Fruit fly (Drosophila melanogaster): ENCODE measurements around the gene NdufA3.

The NdufA3 gene

dm6 chrX:9159736-9160135 lies at the start of gene NdufA3:
NdufA3 (minus strand) TSS chrX:9160052.
- TF ChIP-seq insv (optimal IDR thresholded peaks at IDR 0.05) (no peak), psq (optimal IDR thresholded peaks at IDR 0.05) (no peak), h (optimal IDR thresholded peaks at IDR 0.05) (no peak), Sin3A (optimal IDR thresholded peaks at IDR 0.05) (no peak), Myc (optimal IDR thresholded peaks at IDR 0.05) (no peak), ttk (optimal IDR thresholded peaks at IDR 0.05) (no peak)

dm6 chrX:9201866-9202681 lies 42.2 kb upstream of the NdufA3 start:
- TF ChIP-seq h (optimal IDR thresholded peaks at IDR 0.05) (no peak), insv (optimal IDR thresholded peaks at IDR 0.05) (no peak), Myc (optimal IDR thresholded peaks at IDR 0.05) (no peak), Sin3A (optimal IDR thresholded peaks at IDR 0.05) (no peak), psq (optimal IDR thresholded peaks at IDR 0.05) (no peak), ttk (optimal IDR thresholded peaks at IDR 0.05) (no peak)

dm6 chrX:9201080-9201479 lies 41.2 kb upstream of the NdufA3 start:
- TF ChIP-seq h (optimal IDR thresholded peaks at IDR 0.05) = no peak

- TF ChIP-seq insv (optimal IDR thresholded peaks at IDR 0.05) (no peak), Myc (optimal IDR thresholded peaks at IDR 0.05) (no peak), psq (optimal IDR thresholded peaks at IDR 0.05) (no peak), Sin3A (optimal IDR thresholded peaks at IDR 0.05) (no peak), h (optimal IDR thresholded peaks at IDR 0.05) (no peak), ttk (optimal IDR thresholded peaks at IDR 0.05) (no peak)
Observed at dm6 chrX:9200234-9200633, 40.4 kb upstream of the NdufA3 start.

- no peak for TF ChIP-seq insv (optimal IDR thresholded peaks at IDR 0.05)
- no peak for TF ChIP-seq h (optimal IDR thresholded peaks at IDR 0.05)
- no peak for TF ChIP-seq Sin3A (optimal IDR thresholded peaks at IDR 0.05)
- TF ChIP-seq Myc (optimal IDR thresholded peaks at IDR 0.05) = no peak
- TF ChIP-seq psq (optimal IDR thresholded peaks at IDR 0.05) = no peak
- TF ChIP-seq ttk (optimal IDR thresholded peaks at IDR 0.05) = no peak
Observed at dm6 chrX:9196362-9196761, 36.5 kb upstream of the NdufA3 start, which contains the start of gene CG12118. CG12118 (minus strand) TSS chrX:9196414.

- no peak for TF ChIP-seq ttk (optimal IDR thresholded peaks at IDR 0.05)
- no peak for TF ChIP-seq Sin3A (optimal IDR thresholded peaks at IDR 0.05)
- no peak for TF ChIP-seq Myc (optimal IDR thresholded peaks at IDR 0.05)
- TF ChIP-seq h (optimal IDR thresholded peaks at IDR 0.05) = no peak
- TF ChIP-seq insv (optimal IDR thresholded peaks at IDR 0.05) = no peak
- no peak for TF ChIP-seq psq (optimal IDR thresholded peaks at IDR 0.05)
Observed at dm6 chrX:9195311-9195710, 35.5 kb upstream of the NdufA3 start.

- TF ChIP-seq ttk (optimal IDR thresholded peaks at IDR 0.05) (no peak), h (optimal IDR thresholded peaks at IDR 0.05) (no peak), insv (optimal IDR thresholded peaks at IDR 0.05) (no peak), Myc (optimal IDR thresholded peaks at IDR 0.05) (no peak), Sin3A (optimal IDR thresholded peaks at IDR 0.05) (no peak), psq (optimal IDR thresholded peaks at IDR 0.05) (no peak)
Observed at dm6 chrX:9193604-9194003, 33.8 kb upstream of the NdufA3 start, which contains the start of gene CG12106. CG12106 (plus strand) TSS chrX:9193898.

dm6 chrX:9192429-9192828 lies 32.6 kb upstream of the NdufA3 start, which contains the start of gene CG12056:
CG12056 (plus strand) TSS chrX:9192669.
- no peak for TF ChIP-seq h (optimal IDR thresholded peaks at IDR 0.05)
- TF ChIP-seq Sin3A (optimal IDR thresholded peaks at IDR 0.05) = no peak
- TF ChIP-seq insv (optimal IDR thresholded peaks at IDR 0.05) = no peak
- no peak for TF ChIP-seq psq (optimal IDR thresholded peaks at IDR 0.05)
- TF ChIP-seq ttk (optimal IDR thresholded peaks at IDR 0.05) = no peak
- TF ChIP-seq Myc (optimal IDR thresholded peaks at IDR 0.05) = no peak

- TF ChIP-seq Myc (optimal IDR thresholded peaks at IDR 0.05) = no peak
- no peak for TF ChIP-seq psq (optimal IDR thresholded peaks at IDR 0.05)
- no peak for TF ChIP-seq Sin3A (optimal IDR thresholded peaks at IDR 0.05)
- TF ChIP-seq h (optimal IDR thresholded peaks at IDR 0.05) = no peak
- no peak for TF ChIP-seq insv (optimal IDR thresholded peaks at IDR 0.05)
- no peak for TF ChIP-seq ttk (optimal IDR thresholded peaks at IDR 0.05)
Observed at dm6 chrX:9191357-9191756, 31.5 kb upstream of the NdufA3 start, which contains the start of gene CG12057. CG12057 (plus strand) TSS chrX:9191657.

- TF ChIP-seq insv (optimal IDR thresholded peaks at IDR 0.05) (no peak), h (optimal IDR thresholded peaks at IDR 0.05) (no peak), Sin3A (optimal IDR thresholded peaks at IDR 0.05) (no peak), ttk (optimal IDR thresholded peaks at IDR 0.05) (no peak), Myc (optimal IDR thresholded peaks at IDR 0.05) (no peak), psq (optimal IDR thresholded peaks at IDR 0.05) (no peak)
Observed at dm6 chrX:9190555-9191184, 30.8 kb upstream of the NdufA3 start, which contains the start of gene CG12115. CG12115 (minus strand) TSS chrX:9190605.

- TF ChIP-seq insv (optimal IDR thresholded peaks at IDR 0.05) = no peak
- no peak for TF ChIP-seq Sin3A (optimal IDR thresholded peaks at IDR 0.05)
- TF ChIP-seq h (optimal IDR thresholded peaks at IDR 0.05) = no peak
- TF ChIP-seq Myc (optimal IDR thresholded peaks at IDR 0.05) = no peak
- no peak for TF ChIP-seq ttk (optimal IDR thresholded peaks at IDR 0.05)
- no peak for TF ChIP-seq psq (optimal IDR thresholded peaks at IDR 0.05)
Observed at dm6 chrX:9187429-9187828, 27.6 kb upstream of the NdufA3 start.

- no peak for TF ChIP-seq h (optimal IDR thresholded peaks at IDR 0.05)
- no peak for TF ChIP-seq psq (optimal IDR thresholded peaks at IDR 0.05)
- no peak for TF ChIP-seq Sin3A (optimal IDR thresholded peaks at IDR 0.05)
- no peak for TF ChIP-seq ttk (optimal IDR thresholded peaks at IDR 0.05)
- TF ChIP-seq Myc (optimal IDR thresholded peaks at IDR 0.05) = no peak
- TF ChIP-seq insv (optimal IDR thresholded peaks at IDR 0.05) = no peak
Observed at dm6 chrX:9168273-9168672, 8.4 kb upstream of the NdufA3 start.
